Worm (Caenorhabditis elegans): ENCODE results near the gene sgk-1.

DNA sequence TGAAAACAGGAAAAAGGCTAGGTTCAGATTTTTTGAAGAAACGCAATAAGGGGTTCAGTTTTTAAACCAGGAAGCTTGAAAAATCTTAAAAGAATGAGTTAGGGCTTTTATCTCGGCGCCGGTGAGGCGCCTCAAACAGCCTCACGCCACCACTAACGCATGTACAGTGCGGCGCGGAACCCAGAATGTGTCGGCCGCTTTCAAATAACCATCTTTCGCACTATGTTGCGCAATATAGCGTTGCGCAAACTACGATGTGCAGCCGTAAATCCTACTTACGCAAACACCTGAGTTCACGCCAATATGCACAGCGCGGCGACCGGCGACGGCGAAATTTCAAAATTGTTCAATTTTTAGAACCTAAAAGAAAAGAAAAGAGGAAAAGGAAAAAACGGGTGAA, 27.7 kb upstream of the sgk-1 start:
- TF ChIP-seq snpc-4 (tag; optimal IDR thresholded peaks at IDR 0.05): no peak
- no peak for TF ChIP-seq elt-3 (tag; optimal IDR thresholded peaks at IDR 0.05)
- TF ChIP-seq nhr-237 (tag; optimal IDR thresholded peaks at IDR 0.05): no peak
- no peak for TF ChIP-seq lin-13 (tag; optimal IDR thresholded peaks at IDR 0.05)
- TF ChIP-seq pha-4 (tag; optimal IDR thresholded peaks at IDR 0.05): no peak
- no peak for TF ChIP-seq mls-2 (tag; optimal IDR thresholded peaks at IDR 0.05)
- TF ChIP-seq ceh-43 (GFP tag; optimal IDR thresholded peaks at IDR 0.05): no peak
- no peak for TF ChIP-seq ces-1 (GFP tag; optimal IDR thresholded peaks at IDR 0.05)
- no peak for TF ChIP-seq mab-5 (tag; optimal IDR thresholded peaks at IDR 0.05)
- no peak for TF ChIP-seq ztf-11 (tag; optimal IDR thresholded peaks at IDR 0.05)
- TF ChIP-seq sptf-1 (tag; optimal IDR thresholded peaks at IDR 0.05): no peak
- TF ChIP-seq lsy-2 (tag; optimal IDR thresholded peaks at IDR 0.05): no peak
